Worm (Caenorhabditis elegans): ENCODE results near the gene nlp-3.

DNA sequence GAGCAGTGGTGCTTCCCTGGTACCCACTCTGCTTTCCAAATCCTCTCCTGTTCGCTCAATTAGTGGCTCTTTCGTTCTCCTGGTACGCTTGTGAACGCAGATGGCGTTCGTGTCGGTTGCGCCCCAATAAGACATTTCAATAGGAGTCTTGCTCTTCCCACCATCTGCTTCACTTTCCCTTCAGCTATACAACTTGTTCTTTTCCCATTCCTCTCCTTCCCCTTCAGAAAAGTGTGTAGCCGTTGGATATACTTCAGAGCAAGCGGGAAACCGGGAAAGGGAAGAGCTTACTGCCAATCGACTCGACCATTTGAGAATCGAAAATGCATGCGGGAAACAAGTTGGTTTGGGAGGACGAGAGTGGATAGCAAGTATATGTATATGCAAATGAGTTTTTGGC, 35.0 kb downstream of the nlp-3 start:
- TF ChIP-seq unc-86 (tag; optimal IDR thresholded peaks at IDR 0.05) (no peak), pqm-1 (tag; optimal IDR thresholded peaks at IDR 0.05) (no peak)

Measured in whole organism, late embryonic.